Worm (Caenorhabditis elegans): ENCODE data around the gene arx-5.

The arx-5 gene

DNA sequence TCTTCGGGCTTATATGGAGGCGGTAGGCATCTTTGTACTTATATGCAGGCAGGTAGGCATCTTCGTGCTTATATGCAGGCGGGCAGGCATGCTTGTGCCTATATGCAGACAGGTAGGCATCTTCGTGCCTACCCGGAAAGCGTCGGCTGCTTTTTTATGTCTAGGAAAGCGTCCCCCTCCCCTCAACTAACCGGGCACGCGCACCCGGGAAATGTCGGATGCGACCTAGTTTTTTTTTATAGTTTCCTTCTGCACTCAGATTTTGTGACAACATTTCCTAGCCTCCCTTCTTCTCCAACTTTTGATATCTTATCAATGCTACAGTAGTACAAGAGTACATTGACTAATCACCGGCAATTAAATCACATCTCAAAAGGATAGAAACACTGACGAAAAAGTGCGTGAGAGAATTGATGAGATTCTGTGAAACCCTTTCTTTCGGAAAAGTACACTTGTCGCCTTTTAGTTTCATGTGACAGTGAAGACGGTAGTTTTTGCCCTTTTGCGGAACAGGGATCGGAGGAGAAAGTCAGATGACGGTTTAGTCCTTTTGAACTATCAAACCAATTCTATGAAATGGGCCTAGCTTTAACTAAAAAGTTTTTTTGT is 31.2 kb upstream of the arx-5 start (continued):
- TF ChIP-seq tbx-2 (tag; optimal IDR thresholded peaks at IDR 0.05) (peak; percentile 60), sox-4 (tag; optimal IDR thresholded peaks at IDR 0.05) (no peak), nhr-11 (tag; optimal IDR thresholded peaks at IDR 0.05) (no peak), lin-15B (tag; optimal IDR thresholded peaks at IDR 0.05) (no peak)

DNA sequence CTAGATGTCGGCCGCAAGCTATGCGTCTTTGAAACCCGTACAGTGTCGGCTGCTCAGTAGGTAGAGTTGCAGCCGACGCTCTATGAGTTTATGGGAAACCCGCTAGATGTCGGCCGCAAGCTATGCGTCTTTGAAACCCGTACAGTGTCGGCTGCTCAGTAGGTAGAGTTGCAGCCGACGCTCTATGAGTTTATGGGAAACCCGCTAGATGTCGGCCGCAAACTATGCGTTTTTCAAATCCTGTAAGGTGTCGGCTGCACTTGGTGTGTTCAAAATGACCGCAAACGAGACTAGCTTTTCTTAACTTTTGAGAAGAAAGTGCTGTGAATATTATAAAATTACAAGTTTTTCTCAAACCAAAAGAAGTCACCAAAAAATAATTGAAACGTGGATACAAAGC is 30.3 kb upstream of the arx-5 start:
- TF ChIP-seq snpc-4 (tag; optimal IDR thresholded peaks at IDR 0.05): peak; percentile 19

DNA sequence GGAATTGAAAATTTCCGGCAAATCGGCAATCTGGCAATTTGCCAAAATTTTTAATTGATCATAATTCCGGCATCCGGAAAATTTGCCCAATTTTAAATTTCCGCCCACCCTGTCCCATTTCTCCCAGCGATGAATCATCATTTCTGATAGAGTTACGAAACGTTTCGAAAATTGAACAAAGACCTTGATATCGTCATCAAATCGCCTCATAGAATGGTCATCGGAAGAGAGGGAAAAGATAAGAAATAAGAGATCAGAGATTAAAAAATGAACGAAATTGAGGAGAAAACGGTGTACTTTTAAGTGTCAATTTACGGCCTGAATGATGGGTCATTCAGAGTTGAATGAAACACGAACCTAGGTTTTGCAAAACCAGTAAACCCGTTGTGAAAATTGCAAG is 29.7 kb upstream of the arx-5 start:
- TF ChIP-seq fos-1 (tag; optimal IDR thresholded peaks at IDR 0.05) (peak; percentile 56), snu-23 (GFP tag; optimal IDR thresholded peaks at IDR 0.05) (peak; percentile 11), nhr-28 (tag; optimal IDR thresholded peaks at IDR 0.05) (no peak), efl-1 (optimal IDR thresholded peaks at IDR 0.05) (no peak), efl-1 (GFP tag; optimal IDR thresholded peaks at IDR 0.05 in 1 of 2) (peak; percentile 14 to 64), ets-5 (GFP tag; IDR thresholded peaks at IDR 0.05) (no peak), jun-1 (tag; optimal IDR thresholded peaks at IDR 0.05) (no peak), elt-3 (tag; optimal IDR thresholded peaks at IDR 0.05) (peak in 4 of 6 experiments; percentile 52 to 87 (median 76)), mep-1 (tag; optimal IDR thresholded peaks at IDR 0.05) (peak; percentile 36), dpl-1 (GFP tag; optimal IDR thresholded peaks at IDR 0.05) (peak in 2 of 3 experiments; percentile 2 to 33), lin-14 (GFP tag; optimal IDR thresholded peaks at IDR 0.05) (peak; percentile 57), skn-1 (tag; optimal IDR thresholded peaks at IDR 0.05) (peak; percentile 28), blmp-1 (tag; optimal IDR thresholded peaks at IDR 0.05) (peak; percentile 59), nhr-71 (tag; optimal IDR thresholded peaks at IDR 0.05) (peak; percentile 4), nhr-85 (tag) (peak; percentile 92)

DNA sequence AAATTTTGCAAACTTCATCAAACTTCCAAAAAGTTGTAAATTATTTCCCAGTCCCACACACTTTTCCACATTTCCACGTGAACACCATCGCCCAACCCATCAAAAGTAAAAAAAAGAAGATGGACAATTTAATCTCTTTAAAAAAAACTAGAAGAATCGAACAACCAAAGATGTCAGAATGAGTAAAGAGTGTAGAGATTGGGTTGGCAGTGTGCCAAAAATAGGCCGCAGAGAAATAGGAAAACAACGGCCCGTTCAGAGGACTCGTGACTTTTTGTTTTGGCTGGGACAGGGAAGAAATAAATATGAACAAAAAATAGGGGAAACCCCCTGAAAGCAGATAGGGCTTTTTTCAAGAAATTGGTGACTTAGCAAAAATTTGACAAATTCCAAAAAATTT is 25.0 kb upstream of the arx-5 start:
- TF ChIP-seq tbx-2 (tag; optimal IDR thresholded peaks at IDR 0.05) (peak; percentile 13), C34B4.2 (tag; optimal IDR thresholded peaks at IDR 0.05) (no peak), nhr-71 (tag; optimal IDR thresholded peaks at IDR 0.05) (peak; percentile 22), elt-3 (tag; optimal IDR thresholded peaks at IDR 0.05) (peak in 1 of 6 experiments; percentile 28), egl-13 (tag; optimal IDR thresholded peaks at IDR 0.05) (no peak), grh-1 (GFP tag; IDR thresholded peaks at IDR 0.05) (no peak), pag-3 (tag; optimal IDR thresholded peaks at IDR 0.05; ENCODE audit: borderline replicate concordance, insufficient read depth) (no peak), sup-37 (GFP tag; optimal IDR thresholded peaks at IDR 0.05) (no peak), dpl-1 (GFP tag; optimal IDR thresholded peaks at IDR 0.05) (no peak), lin-15B (tag; optimal IDR thresholded peaks at IDR 0.05) (no peak), unc-98 (GFP tag; IDR thresholded peaks at IDR 0.05) (no peak), lin-14 (GFP tag; optimal IDR thresholded peaks at IDR 0.05) (peak; percentile 31), ceh-82 (tag; optimal IDR thresholded peaks at IDR 0.05) (no peak), blmp-1 (tag; optimal IDR thresholded peaks at IDR 0.05) (peak; percentile 19), mdl-1 (tag; optimal IDR thresholded peaks at IDR 0.05) (peak in 1 of 2 experiments; percentile 29), hlh-4 (tag; optimal IDR thresholded peaks at IDR 0.05) (no peak), ama-1 (optimal IDR thresholded peaks at IDR 0.05) (no peak), fkh-4 (tag; optimal IDR thresholded peaks at IDR 0.05; ENCODE audit: borderline replicate concordance) (no peak), vab-15 (tag; optimal IDR thresholded peaks at IDR 0.05) (no peak), nhr-84 (tag; optimal IDR thresholded peaks at IDR 0.05) (no peak), ztf-11 (tag; optimal IDR thresholded peaks at IDR 0.05) (no peak), mab-9 (GFP tag; IDR thresholded peaks at IDR 0.05) (no peak), unc-62 (GFP tag; optimal IDR thresholded peaks at IDR 0.05) (no peak), efl-3 (GFP tag; optimal IDR thresholded peaks at IDR 0.05) (no peak), ceh-90 (tag; optimal IDR thresholded peaks at IDR 0.05) (no peak), tlp-1 (tag; optimal IDR thresholded peaks at IDR 0.05) (no peak), nhr-19 (GFP tag; conservative IDR thresholded peaks at IDR 0.05) (no peak), snpc-4 (tag; optimal IDR thresholded peaks at IDR 0.05) (no peak), dsc-1 (tag; optimal IDR thresholded peaks at IDR 0.05) (no peak), pax-3 (tag; optimal IDR thresholded peaks at IDR 0.05) (no peak), ztf-4 (tag; optimal IDR thresholded peaks at IDR 0.05) (no peak), sptf-1 (tag; optimal IDR thresholded peaks at IDR 0.05) (no peak), sox-4 (tag; optimal IDR thresholded peaks at IDR 0.05) (no peak), irx-1 (tag; optimal IDR thresholded peaks at IDR 0.05) (no peak), unc-130 (tag; optimal IDR thresholded peaks at IDR 0.05) (peak; percentile 36), lin-35 (GFP tag; optimal IDR thresholded peaks at IDR 0.05) (peak in 1 of 2 experiments; percentile 28)

All from whole organism, L1 larva.